Fruit fly (Drosophila melanogaster) whole organism, embryonic: ENCODE measurements around the gene CG11581.

ENCODE experiments used
- Antp ChIP-seq: fragments of 200-800 bp; sonication (Bioruptor generic); optimal IDR thresholded peaks from 3 replicates; lab custom pipeline; 2016; ENCODE audit warnings: missing biosample characterization, missing genetic modification characterization
- CG11093 ChIP-seq: fragments of 200-800 bp; sonication (Bioruptor generic); IDR thresholded peaks from 3 replicates; pipeline ENCODE4 v1.3.6; 2022; ENCODE audit warnings: missing biosample characterization, missing genetic modification characterization
- CG11247 ChIP-seq: fragments of 200-800 bp; sonication (Bioruptor generic); IDR thresholded peaks from 2 replicates; pipeline ENCODE4 v1.3.6; 2022; ENCODE audit warnings: missing biosample characterization, missing genetic modification characterization
- CG12104 ChIP-seq: fragments of 200-800 bp; sonication (Bioruptor generic); optimal IDR thresholded peaks from 3 replicates; lab custom pipeline; 2016; ENCODE audit warnings: missing biosample characterization, missing genetic modification characterization
- CG13775 ChIP-seq: fragments of 200-800 bp; sonication (Bioruptor generic); optimal IDR thresholded peaks from 3 replicates; lab custom pipeline; 2017; ENCODE audit warnings: missing biosample characterization, mild to moderate bottlenecking, missing genetic modification characterization
- CG1647 ChIP-seq: fragments of 200-800 bp; sonication (Bioruptor generic); optimal IDR thresholded peaks from 3 replicates; lab custom pipeline; 2016; ENCODE audit warnings: missing biosample characterization, missing genetic modification characterization
- CG16813 ChIP-seq: fragments of 200-800 bp; sonication (Bioruptor generic); IDR thresholded peaks from 3 replicates; pipeline ENCODE4 v1.3.6; 2022; ENCODE audit warnings: missing biosample characterization, missing genetic modification characterization; ENCODE audit not compliant: partially characterized antibody
- CG18262 ChIP-seq: fragments of 200-800 bp; optimal IDR thresholded peaks from 3 replicates; lab custom pipeline; 2019; ENCODE audit warnings: missing biosample characterization, mild to moderate bottlenecking, missing genetic modification characterization, moderate library complexity
- CG18599 ChIP-seq: fragments of 200-800 bp; sonication (Bioruptor generic); optimal IDR thresholded peaks from 3 replicates; lab custom pipeline; 2017; ENCODE audit warnings: missing biosample characterization, missing genetic modification characterization, mild to moderate bottlenecking, moderate library complexity, missing genetic modification reagents
- CG2120 ChIP-seq: fragments of 200-800 bp; sonication (Bioruptor generic); optimal IDR thresholded peaks from 3 replicates; lab custom pipeline; 2016; ENCODE audit warnings: missing biosample characterization, missing genetic modification characterization
- CG2712 ChIP-seq: fragments of 200-800 bp; optimal IDR thresholded peaks from 3 replicates; lab custom pipeline; 2019; ENCODE audit warnings: missing biosample characterization, mild to moderate bottlenecking, missing genetic modification characterization, moderate library complexity
- CG30403 ChIP-seq: fragments of 200-800 bp; sonication (Bioruptor generic); optimal IDR thresholded peaks from 3 replicates; lab custom pipeline; 2016; ENCODE audit warnings: missing biosample characterization, missing genetic modification characterization
- CG4282 ChIP-seq: fragments of 200-800 bp; sonication (Bioruptor generic); optimal IDR thresholded peaks from 2 replicates; lab custom pipeline; 2016; ENCODE audit warnings: missing biosample characterization, missing genetic modification characterization
- CG6254 ChIP-seq: fragments of 200-800 bp; sonication (Bioruptor generic); optimal IDR thresholded peaks from 3 replicates; lab custom pipeline; 2017; ENCODE audit warnings: mild to moderate bottlenecking, missing biosample characterization, missing genetic modification reagents, missing genetic modification characterization
- CG6689 ChIP-seq: fragments of 200-800 bp; sonication (Bioruptor generic); IDR thresholded peaks from 2 replicates; pipeline ENCODE4 v1.3.6; 2022; ENCODE audit warnings: missing biosample characterization, missing genetic modification characterization
- CG7963 ChIP-seq: fragments of 200-800 bp; sonication (Bioruptor generic); IDR thresholded peaks from 3 replicates; pipeline ENCODE4 v1.3.6; 2022; ENCODE audit warnings: missing biosample characterization, missing genetic modification characterization; ENCODE audit not compliant: partially characterized antibody
- CG9215 ChIP-seq: fragments of 200-800 bp; sonication (Bioruptor generic); IDR thresholded peaks from 2 replicates; pipeline ENCODE4 v1.3.6; 2022; ENCODE audit warnings: missing biosample characterization, missing genetic modification characterization
- Deaf1 ChIP-seq: fragments of 200-800 bp; optimal IDR thresholded peaks from 3 replicates; lab custom pipeline; 2019; ENCODE audit warnings: missing biosample characterization, mild to moderate bottlenecking, missing genetic modification characterization, moderate library complexity
- Doc3 ChIP-seq: fragments of 200-800 bp; sonication (Bioruptor generic); IDR thresholded peaks from 3 replicates; pipeline ENCODE4 v1.3.6; 2022; ENCODE audit warnings: missing biosample characterization, missing genetic modification characterization; ENCODE audit not compliant: partially characterized antibody
- E2f2 ChIP-seq: fragments of 200-800 bp; sonication (Bioruptor generic); IDR thresholded peaks from 2 replicates; pipeline ENCODE4 v1.3.6; 2022; ENCODE audit warnings: missing biosample characterization, missing genetic modification characterization
- Fer3 ChIP-seq: fragments of 200-800 bp; sonication (Bioruptor generic); optimal IDR thresholded peaks from 2 replicates; lab custom pipeline; 2018; ENCODE audit warnings: missing biosample characterization, mild to moderate bottlenecking, missing genetic modification characterization, moderate library complexity
- H15 ChIP-seq: fragments of 200-800 bp; sonication (Bioruptor generic); IDR thresholded peaks from 3 replicates; pipeline ENCODE4 v1.3.6; 2022; ENCODE audit warnings: missing biosample characterization, missing genetic modification characterization
- H2.0 ChIP-seq: fragments of 200-800 bp; sonication (Bioruptor generic); IDR thresholded peaks from 2 replicates; pipeline ENCODE4 v1.3.6; 2022; ENCODE audit warnings: missing biosample characterization, missing genetic modification characterization
- Lhr ChIP-seq: fragments of 200-800 bp; sonication (Bioruptor generic); optimal IDR thresholded peaks from 3 replicates; lab custom pipeline; 2017; ENCODE audit warnings: mild to moderate bottlenecking, missing biosample characterization, missing genetic modification reagents, missing genetic modification characterization
- Optix ChIP-seq: fragments of 200-800 bp; sonication (Bioruptor generic); IDR thresholded peaks from 3 replicates; pipeline ENCODE4 v1.3.6; 2022; ENCODE audit warnings: missing biosample characterization, missing genetic modification characterization
- Ptx1 ChIP-seq: fragments of 200-800 bp; sonication (Bioruptor generic); IDR thresholded peaks from 2 replicates; pipeline ENCODE4 v1.3.6; 2022; ENCODE audit warnings: missing biosample characterization, missing genetic modification characterization
- Rx ChIP-seq: fragments of 200-800 bp; sonication (Bioruptor generic); IDR thresholded peaks from 2 replicates; pipeline ENCODE4 v1.3.6; 2022; ENCODE audit warnings: missing biosample characterization, missing genetic modification characterization
- Spps ChIP-seq: fragments of 200-800 bp; sonication (Bioruptor generic); optimal IDR thresholded peaks from 2 replicates; lab custom pipeline; 2018; ENCODE audit warnings: missing biosample characterization, mild to moderate bottlenecking, missing genetic modification characterization
- Tbp ChIP-seq: fragments of >200 bp; optimal IDR thresholded peaks from 2 replicates; lab custom pipeline; 2018; ENCODE audit warnings: missing biosample characterization, missing genetic modification characterization
- ara ChIP-seq: fragments of 200-800 bp; sonication (Bioruptor generic); IDR thresholded peaks from 2 replicates; pipeline ENCODE4 v1.3.6; 2022; ENCODE audit warnings: missing biosample characterization, missing genetic modification characterization
- cwo ChIP-seq: fragments of 200-800 bp; sonication (Bioruptor generic); optimal IDR thresholded peaks from 3 replicates; lab custom pipeline; 2017; ENCODE audit warnings: missing biosample characterization, missing genetic modification characterization, mild to moderate bottlenecking, moderate library complexity, missing genetic modification reagents
- dpn ChIP-seq, 2 experiments: fragments of 200-800 bp; sonication (Bioruptor generic); optimal IDR thresholded peaks; 3 replicates each; lab custom pipeline; 2016; ENCODE audit warnings: missing biosample characterization in 2 of 2, missing genetic modification characterization in 2 of 2
- fd3F ChIP-seq: fragments of 200-800 bp; sonication (Bioruptor generic); optimal IDR thresholded peaks from 2 replicates; lab custom pipeline; 2018; ENCODE audit warnings: missing biosample characterization, mild to moderate bottlenecking, missing genetic modification characterization, moderate library complexity
- gce ChIP-seq: fragments of 200-800 bp; sonication (Bioruptor generic); IDR thresholded peaks from 3 replicates; pipeline ENCODE4 v1.3.6; 2022; ENCODE audit warnings: missing biosample characterization, missing genetic modification characterization
- gem ChIP-seq: fragments of 200-800 bp; sonication (Bioruptor generic); optimal IDR thresholded peaks from 2 replicates; lab custom pipeline; 2019; ENCODE audit warnings: missing biosample characterization, mild to moderate bottlenecking, missing genetic modification characterization, moderate library complexity
- grau ChIP-seq: fragments of 200-800 bp; optimal IDR thresholded peaks from 3 replicates; lab custom pipeline; 2019; ENCODE audit warnings: missing biosample characterization, mild to moderate bottlenecking, missing genetic modification characterization, moderate library complexity
- hkb ChIP-seq, 2 experiments: fragments of 200-800 bp in 1 of 2; fragments of >200 bp in 1 of 2; sonication (Bioruptor generic) in 1 of 2; IDR thresholded peaks in 1 of 2; optimal IDR thresholded peaks in 1 of 2; 2 replicates each; pipeline versions ENCODE4 v1.3.6 to Lab custom; 2017 to 2022; ENCODE audit warnings: missing biosample characterization in 1 of 2, missing genetic modification characterization in 1 of 2
- klu ChIP-seq: fragments of 200-800 bp; sonication (Bioruptor generic); IDR thresholded peaks from 2 replicates; pipeline ENCODE4 v1.3.6; 2022; ENCODE audit warnings: missing biosample characterization, missing genetic modification characterization
- nom ChIP-seq: fragments of 200-800 bp; sonication (Bioruptor generic); optimal IDR thresholded peaks from 2 replicates; lab custom pipeline; 2017; ENCODE audit warnings: missing biosample characterization, missing genetic modification characterization, mild to moderate bottlenecking, moderate library complexity, missing genetic modification reagents
- ranshi ChIP-seq: fragments of 200-800 bp; sonication (Bioruptor generic); IDR thresholded peaks from 2 replicates; pipeline ENCODE4 v1.3.6; 2022; ENCODE audit warnings: missing biosample characterization, missing genetic modification characterization
- sc ChIP-seq, 3 experiments: fragments of >200 bp in 2 of 3; fragments of 200-800 bp in 1 of 3; sonication (Bioruptor generic) in 1 of 3; optimal IDR thresholded peaks; 2 replicates in 2 of 3; 3 replicates in 1 of 3; lab custom pipeline; 2017; ENCODE audit warnings: mild to moderate bottlenecking in 1 of 3, missing biosample characterization in 1 of 3, missing genetic modification characterization in 1 of 3, missing genetic modification reagents in 1 of 3
- seq ChIP-seq: fragments of 200-800 bp; sonication (Bioruptor generic); IDR thresholded peaks from 2 replicates; pipeline ENCODE4 v1.3.6; 2022; ENCODE audit warnings: missing biosample characterization, missing genetic modification characterization
- sug ChIP-seq: fragments of 200-800 bp; optimal IDR thresholded peaks from 2 replicates; lab custom pipeline; 2019; ENCODE audit warnings: missing biosample characterization, mild to moderate bottlenecking, missing genetic modification characterization, moderate library complexity
- tio ChIP-seq: fragments of 200-800 bp; sonication (Bioruptor generic); optimal IDR thresholded peaks from 2 replicates; lab custom pipeline; 2017; ENCODE audit warnings: missing biosample characterization, missing genetic modification characterization, inconsistent platforms
- tna ChIP-seq: fragments of 200-800 bp; sonication (Bioruptor generic); IDR thresholded peaks from 2 replicates; pipeline ENCODE4 v1.3.6; 2022; ENCODE audit warnings: missing biosample characterization, missing genetic modification characterization; ENCODE audit not compliant: partially characterized antibody
- wek ChIP-seq: fragments of 200-800 bp; sonication (Bioruptor generic); optimal IDR thresholded peaks from 3 replicates; lab custom pipeline; 2018; ENCODE audit warnings: missing biosample characterization, mild to moderate bottlenecking, missing genetic modification characterization, moderate library complexity
- zfh2 ChIP-seq: fragments of 200-800 bp; sonication (Bioruptor generic); optimal IDR thresholded peaks from 2 replicates; lab custom pipeline; 2016; ENCODE audit warnings: missing biosample characterization, missing genetic modification characterization

The CG11581 gene

dm6 chrX:14214505-14215449 is 38.1 kb downstream of the CG11581 start (continued):
- TF ChIP-seq CG12104 (GFP tag; lab: Kevin White, UChicago): peak; percentile 14
- TF ChIP-seq Rx: no peak
- peak; percentile 49 for TF ChIP-seq CG13775 (GFP tag; lab: Kevin White, UChicago)
- peak; percentile 49 for TF ChIP-seq CG6689 (GFP tag; lab: Robert Waterston, UW)
- TF ChIP-seq sug (tag; lab: Kevin White, UChicago): peak; percentile 22
- TF ChIP-seq dpn (GFP tag; optimal IDR thresholded peaks at IDR 0.05; lab: Kevin White, UChicago): peak in 1 of 2 experiments; percentile 40
- peak; percentile 75 for TF ChIP-seq grau (tag; lab: Kevin White, UChicago)
- no peak for TF ChIP-seq gce (GFP tag; lab: Robert Waterston, UW)
- peak; percentile 69 for TF ChIP-seq gem (tag; lab: Kevin White, UChicago)
- peak; percentile 19 for TF ChIP-seq tio (GFP tag; lab: Kevin White, UChicago)
- no peak for TF ChIP-seq wek (GFP tag; lab: Kevin White, UChicago)
- no peak for TF ChIP-seq CG16813 (GFP tag; lab: Robert Waterston, UW)
- peak; percentile 27 for TF ChIP-seq CG30403 (GFP tag; lab: Kevin White, UChicago)
- TF ChIP-seq nom: peak; percentile 55
- peak; percentile 45 for TF ChIP-seq cwo (GFP tag; lab: Kevin White, UChicago)
- peak; percentile 29; the same call in 1 of the 2 replicates for TF ChIP-seq E2f2 (GFP tag; lab: Robert Waterston, UW)
- peak; percentile 37 for TF ChIP-seq CG6254
- TF ChIP-seq CG2712 (tag; lab: Kevin White, UChicago): peak; percentile 47
- no peak for TF ChIP-seq Antp (GFP tag; lab: Kevin White, UChicago)
- peak; percentile 52 for TF ChIP-seq fd3F (GFP tag; lab: Kevin White, UChicago)
- TF ChIP-seq H15 (GFP tag; lab: Robert Waterston, UW): no peak
- TF ChIP-seq Ptx1 (GFP tag; lab: Robert Waterston, UW): peak; percentile 48; the same call in 1 of the 2 replicates
- peak; percentile 60 for TF ChIP-seq CG18599 (GFP tag; lab: Kevin White, UChicago)
- no peak for TF ChIP-seq hkb (optimal IDR thresholded peaks at IDR 0.05; lab: Kevin White, UChicago)
- peak; percentile 45; the same call in 1 of the 2 replicates for TF ChIP-seq hkb (GFP tag; IDR thresholded peaks at IDR 0.05; lab: Robert Waterston, UW)
- TF ChIP-seq klu (GFP tag; lab: Robert Waterston, UW): no peak
- no peak for TF ChIP-seq Optix (GFP tag; lab: Robert Waterston, UW)
- TF ChIP-seq CG4282 (GFP tag; lab: Kevin White, UChicago): no peak
- TF ChIP-seq sc (optimal IDR thresholded peaks at IDR 0.05; lab: Kevin White, UChicago): no peak
- no peak for TF ChIP-seq sc (GFP tag; optimal IDR thresholded peaks at IDR 0.05; lab: Kevin White, UChicago)
- TF ChIP-seq CG18262 (tag; lab: Kevin White, UChicago): peak; percentile 34
- TF ChIP-seq Doc3 (GFP tag; lab: Robert Waterston, UW): no peak
- no peak for TF ChIP-seq Lhr (GFP tag; lab: Kevin White, UChicago)
- no peak for TF ChIP-seq zfh2 (GFP tag; lab: Kevin White, UChicago)
- TF ChIP-seq H2.0: peak; percentile 36; the same call in 1 of the 2 replicates
- TF ChIP-seq Spps: no peak
- no peak; the same call in 1 of the 2 replicates for TF ChIP-seq CG11247 (GFP tag; lab: Robert Waterston, UW)
- TF ChIP-seq Deaf1 (tag; lab: Kevin White, UChicago): peak; percentile 31
- TF ChIP-seq CG7963 (GFP tag; lab: Robert Waterston, UW): no peak
- no peak for TF ChIP-seq CG1647 (GFP tag; lab: Kevin White, UChicago)
- TF ChIP-seq CG9215 (GFP tag; lab: Robert Waterston, UW): peak; percentile 24; the same call in 1 of the 2 replicates
- peak; percentile 21 for TF ChIP-seq CG2120
- no peak for TF ChIP-seq Tbp (GFP tag; lab: Kevin White, UChicago)
- TF ChIP-seq seq (GFP tag; lab: Robert Waterston, UW): peak; percentile 45; the same call in 1 of the 2 replicates
- TF ChIP-seq CG11093: 0 out of 3 replicates have a peak, but pooled peaks have one; percentile 30
- TF ChIP-seq tna (GFP tag; lab: Robert Waterston, UW): no peak
- no peak; the same call in 1 of the 2 replicates for TF ChIP-seq ranshi (GFP tag; lab: Robert Waterston, UW)
- TF ChIP-seq Fer3 (tag; lab: Kevin White, UChicago): peak; percentile 36
- 0 out of 2 replicates have a peak, but pooled peaks have one; percentile 17 for TF ChIP-seq ara (GFP tag; lab: Robert Waterston, UW)
